Worm (Caenorhabditis elegans) whole organism, early embryonic: ENCODE results near the gene B0034.1.
"Not testable (repeated sequence)": the region's sequence is repeated elsewhere in the genome, so short reads cannot be mapped to it uniquely, and the experiment has no call there.

ENCODE experiments used
- B0310.2 ChIP-seq: sonication (generic microtip); optimal IDR thresholded peaks from 2 replicates; lab custom pipeline; 2016; ENCODE audit warnings: mild to moderate bottlenecking, missing genetic modification characterization, missing compliant biosample characterization
- F13C5.2 ChIP-seq: sonication (generic microtip); optimal IDR thresholded peaks from 2 replicates; lab custom pipeline; 2017; ENCODE audit warnings: mild to moderate bottlenecking, missing genetic modification characterization, inconsistent platforms, missing compliant biosample characterization
- aly-1 ChIP-seq: sonication (generic microtip); optimal IDR thresholded peaks from 2 replicates; lab custom pipeline; 2016; ENCODE audit warnings: missing genetic modification characterization, missing compliant biosample characterization
- ama-1 ChIP-seq: fragments of 150-350 bp; optimal IDR thresholded peaks from 2 replicates; lab custom pipeline; 2014
- ceh-13 ChIP-seq: fragments of 200-800 bp; sonication (Bioruptor generic); optimal IDR thresholded peaks from 2 replicates; lab custom pipeline; 2018; ENCODE audit warnings: mild to moderate bottlenecking, missing genetic modification characterization, missing compliant biosample characterization
- ceh-36 ChIP-seq: sonication (generic microtip); optimal IDR thresholded peaks from 2 replicates; lab custom pipeline; 2016; ENCODE audit warnings: missing genetic modification characterization, inconsistent platforms, missing compliant biosample characterization
- ets-7 ChIP-seq: sonication (generic microtip); optimal IDR thresholded peaks from 2 replicates; lab custom pipeline; 2016; ENCODE audit warnings: missing genotype, missing genetic modification characterization, missing compliant biosample characterization
- flt-1 ChIP-seq: fragments of 200-800 bp; sonication (Bioruptor generic); IDR thresholded peaks from 2 replicates; pipeline ENCODE4 v1.3.6; 2022; ENCODE audit warnings: missing genetic modification characterization, missing compliant biosample characterization
- hmbx-1 ChIP-seq: sonication (generic microtip); optimal IDR thresholded peaks from 2 replicates; lab custom pipeline; 2016; ENCODE audit warnings: mild to moderate bottlenecking, missing genetic modification characterization, missing compliant biosample characterization
- hmg-4 ChIP-seq: fragments of 200-800 bp; sonication (Bioruptor generic); optimal IDR thresholded peaks from 2 replicates; lab custom pipeline; 2018; ENCODE audit warnings: mild to moderate bottlenecking, missing genetic modification characterization, missing compliant biosample characterization
- hnd-1 ChIP-seq: sonication (generic microtip); optimal IDR thresholded peaks from 2 replicates; lab custom pipeline; 2016; ENCODE audit warnings: missing genetic modification characterization, missing compliant biosample characterization
- pes-1 ChIP-seq: fragments of 200-800 bp; sonication (Bioruptor generic); IDR thresholded peaks from 2 replicates; pipeline ENCODE4 v1.3.6; 2022; ENCODE audit warnings: missing genetic modification reagents, missing genetic modification characterization, missing compliant biosample characterization
- scrt-1 ChIP-seq: fragments of 200-800 bp; sonication (Bioruptor generic); IDR thresholded peaks from 2 replicates; pipeline ENCODE4 v1.3.6; 2022; ENCODE audit warnings: missing genetic modification characterization, missing compliant biosample characterization
- sea-1 ChIP-seq: fragments of 200-800 bp; sonication (Bioruptor generic); conservative IDR thresholded peaks from 2 replicates; pipeline ENCODE4 v1.3.6; 2022; ENCODE audit warnings: missing genetic modification characterization, missing compliant biosample characterization
- tbx-11 ChIP-seq: fragments of 200-800 bp; sonication (Bioruptor generic); IDR thresholded peaks from 2 replicates; pipeline ENCODE4 v1.3.6; 2022; ENCODE audit warnings: missing genetic modification characterization, missing compliant biosample characterization
- tbx-37 ChIP-seq: fragments of 200-800 bp; sonication (Bioruptor generic); conservative IDR thresholded peaks from 2 replicates; pipeline ENCODE4 v1.3.6; 2022; ENCODE audit warnings: missing genetic modification reagents, missing genetic modification characterization, missing compliant biosample characterization
- tra-4 ChIP-seq: sonication (generic microtip); optimal IDR thresholded peaks from 2 replicates; lab custom pipeline; 2017; ENCODE audit warnings: missing genetic modification characterization, missing compliant biosample characterization

Gene B0034.1

ce11 chrII:5997257-5997656 is 29.1 kb downstream of the B0034.1 start, which contains the start of gene ins-5:
Gene ins-5, plus strand, starts transcription at chrII:5997557.
- TF ChIP-seq B0310.2 (tag; lab: Kevin White, UChicago) (no peak), flt-1 (GFP tag; lab: Robert Waterston, UW) (no peak), F13C5.2 (tag; lab: Kevin White, UChicago) (no peak), hmbx-1 (no peak), hmg-4 (GFP tag; lab: Kevin White, UChicago) (no peak), tra-4 (tag; lab: Kevin White, UChicago) (no peak), ets-7 (tag; lab: Kevin White, UChicago) (no peak), aly-1 (tag; lab: Kevin White, UChicago) (no peak), tbx-11 (GFP tag; lab: Robert Waterston, UW) (no peak), pes-1 (GFP tag; lab: Robert Waterston, UW) (no peak), ama-1 (lab: Kevin White, UChicago) (no peak), ceh-36 (tag; lab: Kevin White, UChicago) (no peak), hnd-1 (tag; lab: Kevin White, UChicago) (no peak), scrt-1 (GFP tag; lab: Robert Waterston, UW) (no peak), ceh-13 (GFP tag; lab: Kevin White, UChicago) (no peak)

- no peak for TF ChIP-seq flt-1 (GFP tag; lab: Robert Waterston, UW)
- no peak for TF ChIP-seq aly-1 (tag; lab: Kevin White, UChicago)
- no peak for TF ChIP-seq hmbx-1
- TF ChIP-seq sea-1 (GFP tag; lab: Robert Waterston, UW): no peak
- TF ChIP-seq hnd-1 (tag; lab: Kevin White, UChicago): no peak
- no peak for TF ChIP-seq tra-4 (tag; lab: Kevin White, UChicago)
Observed at ce11 chrII:6000136-6000535, 32.0 kb downstream of the B0034.1 start, which contains the start of gene ins-6. Gene ins-6, plus strand, starts transcription at chrII:6000436.

DNA sequence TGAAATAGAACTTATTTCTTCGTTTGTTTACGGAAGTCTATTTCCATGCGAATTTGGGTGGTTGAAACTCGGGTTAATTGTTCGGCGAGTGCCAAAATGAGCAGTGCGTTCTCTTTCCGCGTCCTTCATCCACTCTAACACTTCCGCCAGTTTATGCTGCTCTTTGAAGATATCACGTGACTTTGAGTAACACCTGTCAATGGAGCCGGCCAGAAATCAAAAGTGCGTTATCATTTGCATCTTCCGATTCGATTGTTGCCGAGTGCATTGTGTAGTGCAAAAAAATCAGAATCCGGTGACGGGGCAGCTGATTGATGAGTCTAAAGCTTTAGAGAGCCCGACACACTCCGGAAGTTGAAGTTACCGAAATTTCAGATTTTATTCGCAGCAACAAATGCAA is 32.9 kb downstream of the B0034.1 start:
- no peak for TF ChIP-seq ets-7 (tag; lab: Kevin White, UChicago)
- TF ChIP-seq flt-1 (GFP tag; lab: Robert Waterston, UW): no peak
- TF ChIP-seq sea-1 (GFP tag; lab: Robert Waterston, UW): no peak
- TF ChIP-seq F13C5.2 (tag; lab: Kevin White, UChicago): no peak
- no peak for TF ChIP-seq tbx-11 (GFP tag; lab: Robert Waterston, UW)
- no peak for TF ChIP-seq pes-1 (GFP tag; lab: Robert Waterston, UW)
- TF ChIP-seq ceh-36 (tag; lab: Kevin White, UChicago): no peak
- TF ChIP-seq tbx-37 (GFP tag; lab: Robert Waterston, UW): no peak
- TF ChIP-seq tra-4 (tag; lab: Kevin White, UChicago): no peak

DNA sequence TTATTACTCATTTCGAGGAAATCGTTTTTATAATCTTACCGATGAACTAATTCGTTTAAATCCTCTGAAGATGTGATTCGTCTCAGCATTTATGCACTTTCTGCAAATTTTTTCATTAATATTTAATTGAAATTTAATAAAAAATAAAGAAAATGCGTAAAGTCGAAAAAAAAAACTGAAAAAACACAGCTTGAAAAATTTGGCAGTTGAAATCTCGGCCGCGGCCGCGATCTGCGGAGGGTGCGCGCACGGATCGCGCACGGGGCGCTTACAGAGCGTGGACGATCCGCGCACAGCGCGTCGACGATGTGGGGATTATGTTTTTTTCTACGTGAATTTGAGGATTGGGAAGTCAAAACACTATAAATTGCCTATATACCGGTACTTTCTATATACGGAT is 40.8 kb downstream of the B0034.1 start, which contains the start of gene ZK84.4:
ZK84.4 (minus strand) TSS at position 101 of the 400 bp plus-strand sequence.
- TF ChIP-seq sea-1 (GFP tag; lab: Robert Waterston, UW); hnd-1 (tag; lab: Kevin White, UChicago); ets-7 (tag; lab: Kevin White, UChicago): not testable (repeated sequence)

DNA sequence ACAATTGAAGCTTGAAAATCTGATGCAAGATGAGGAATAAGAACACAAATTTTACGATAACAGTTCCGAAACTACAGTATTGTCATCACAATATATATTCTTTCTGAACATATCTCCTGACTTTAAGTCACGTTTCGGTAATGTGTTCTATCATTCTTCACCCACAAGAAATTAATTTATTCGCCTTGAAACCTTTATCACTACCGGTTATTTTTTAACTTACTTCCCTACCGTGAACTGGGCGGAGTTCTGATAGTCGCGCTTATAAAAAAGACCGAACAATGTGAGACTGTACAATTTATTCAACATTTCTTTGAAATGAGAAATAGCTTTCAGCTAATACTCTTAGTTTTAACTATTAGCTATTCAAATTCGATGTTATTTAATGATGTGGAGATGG is 42.4 kb downstream of the B0034.1 start, which contains the start of gene ins-20:
ins-20 (plus strand) TSS at position 301 of the 400 bp plus-strand sequence.
- no peak for TF ChIP-seq ceh-13 (GFP tag; lab: Kevin White, UChicago)
- no peak for TF ChIP-seq hmbx-1
- no peak for TF ChIP-seq scrt-1 (GFP tag; lab: Robert Waterston, UW)
- TF ChIP-seq tbx-37 (GFP tag; lab: Robert Waterston, UW): no peak
- no peak for TF ChIP-seq F13C5.2 (tag; lab: Kevin White, UChicago)
- no peak for TF ChIP-seq B0310.2 (tag; lab: Kevin White, UChicago)
- TF ChIP-seq hnd-1 (tag; lab: Kevin White, UChicago): no peak
- TF ChIP-seq flt-1 (GFP tag; lab: Robert Waterston, UW): no peak
- TF ChIP-seq ets-7 (tag; lab: Kevin White, UChicago): no peak
- no peak for TF ChIP-seq ceh-36 (tag; lab: Kevin White, UChicago)
- no peak for TF ChIP-seq aly-1 (tag; lab: Kevin White, UChicago)
- no peak for TF ChIP-seq ama-1 (lab: Kevin White, UChicago)
- no peak for TF ChIP-seq sea-1 (GFP tag; lab: Robert Waterston, UW)
- no peak for TF ChIP-seq tra-4 (tag; lab: Kevin White, UChicago)
- TF ChIP-seq pes-1 (GFP tag; lab: Robert Waterston, UW): no peak

DNA sequence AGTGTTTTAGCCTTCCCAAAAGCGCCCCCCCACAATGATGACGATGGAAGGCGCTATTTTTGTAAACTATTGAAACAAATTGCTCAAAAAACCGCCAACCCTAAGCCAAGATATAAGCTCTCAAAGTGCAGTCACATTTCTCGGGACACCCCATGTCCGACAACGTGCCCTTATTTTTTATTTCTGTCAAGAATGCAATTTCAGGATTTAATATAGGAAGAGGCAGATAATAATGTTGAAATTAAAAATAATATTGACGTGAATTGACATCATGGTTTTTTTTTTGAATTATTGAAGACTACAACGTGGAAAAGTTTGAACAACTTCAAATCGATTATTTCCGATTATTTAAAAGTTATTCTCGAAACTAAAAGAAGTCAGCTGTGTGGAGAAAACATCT is 45.9 kb downstream of the B0034.1 start, which contains the start of gene ZK84.2:
ZK84.2 (plus strand) TSS at position 301 of the 400 bp plus-strand sequence.
- not testable (repeated sequence) for TF ChIP-seq B0310.2 (tag; lab: Kevin White, UChicago); pes-1 (GFP tag; lab: Robert Waterston, UW); tbx-11 (GFP tag; lab: Robert Waterston, UW)

- TF ChIP-seq aly-1 (tag; lab: Kevin White, UChicago): no peak
- no peak for TF ChIP-seq tbx-11 (GFP tag; lab: Robert Waterston, UW)
- TF ChIP-seq F13C5.2 (tag; lab: Kevin White, UChicago): no peak
- TF ChIP-seq tra-4 (tag; lab: Kevin White, UChicago): no peak
- TF ChIP-seq ceh-36 (tag; lab: Kevin White, UChicago): no peak
Observed at ce11 chrII:6016410-6016809, 48.3 kb downstream of the B0034.1 start, which contains the start of gene ZK84.5. Gene ZK84.5, minus strand, starts transcription at chrII:6016510.

DNA sequence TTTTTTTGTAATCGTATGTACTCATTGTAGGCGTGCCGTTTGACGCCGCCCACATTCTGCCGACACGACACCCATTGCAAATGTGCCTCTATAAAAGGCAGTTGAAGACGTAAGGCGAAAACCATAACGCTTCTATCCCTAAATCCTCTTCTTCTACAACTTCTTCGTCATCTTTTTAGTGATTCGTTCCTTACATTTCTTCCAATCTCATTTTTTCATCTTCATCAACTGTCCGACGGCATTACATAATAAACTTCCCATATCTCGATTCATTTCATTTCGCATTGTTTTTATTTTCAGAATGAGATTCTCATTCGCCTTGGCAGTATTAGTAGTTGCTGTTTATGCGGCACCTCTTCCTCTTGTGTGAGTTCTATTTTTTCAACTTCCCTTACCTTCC is 52.2 kb downstream of the B0034.1 start, which contains the start of gene ZK84.1:
ZK84.1 (plus strand) TSS at position 301 of the 400 bp plus-strand sequence.
- no peak for TF ChIP-seq ama-1 (lab: Kevin White, UChicago)
- TF ChIP-seq hmbx-1: no peak
- no peak for TF ChIP-seq ceh-13 (GFP tag; lab: Kevin White, UChicago)
- TF ChIP-seq hmg-4 (GFP tag; lab: Kevin White, UChicago): no peak
- no peak for TF ChIP-seq scrt-1 (GFP tag; lab: Robert Waterston, UW)
- TF ChIP-seq B0310.2 (tag; lab: Kevin White, UChicago): no peak
- no peak for TF ChIP-seq ceh-36 (tag; lab: Kevin White, UChicago)
- no peak for TF ChIP-seq flt-1 (GFP tag; lab: Robert Waterston, UW)
- no peak for TF ChIP-seq aly-1 (tag; lab: Kevin White, UChicago)
- no peak for TF ChIP-seq F13C5.2 (tag; lab: Kevin White, UChicago)
- TF ChIP-seq pes-1 (GFP tag; lab: Robert Waterston, UW): no peak
- no peak for TF ChIP-seq tbx-11 (GFP tag; lab: Robert Waterston, UW)
- TF ChIP-seq ets-7 (tag; lab: Kevin White, UChicago): no peak
- no peak for TF ChIP-seq hnd-1 (tag; lab: Kevin White, UChicago)
- no peak for TF ChIP-seq tra-4 (tag; lab: Kevin White, UChicago)
- TF ChIP-seq tbx-37 (GFP tag; lab: Robert Waterston, UW): no peak
- no peak for TF ChIP-seq sea-1 (GFP tag; lab: Robert Waterston, UW)
